Fruit fly (Drosophila melanogaster) whole organism, adult: ENCODE data around the gene Gr98c.

Experiments used
- CG11617 ChIP-seq: fragments of 200-800 bp; sonication (Bioruptor generic); optimal IDR thresholded peaks from 2 replicates; lab custom pipeline; 2017; ENCODE audit warnings: mild to moderate bottlenecking, missing biosample characterization, missing genetic modification reagents, missing genetic modification characterization
- CG12768 ChIP-seq: fragments of 200-800 bp; sonication (Bioruptor generic); optimal IDR thresholded peaks from 2 replicates; lab custom pipeline; 2017; ENCODE audit warnings: missing biosample characterization, missing genetic modification characterization, mild to moderate bottlenecking, moderate library complexity, missing genetic modification reagents
- CG14711 ChIP-seq: fragments of 200-800 bp; sonication (Bioruptor generic); optimal IDR thresholded peaks from 2 replicates; lab custom pipeline; 2018; ENCODE audit warnings: missing biosample characterization, mild to moderate bottlenecking, missing genetic modification characterization, moderate library complexity
- CG1620 ChIP-seq: fragments of 200-800 bp; sonication (Bioruptor generic); optimal IDR thresholded peaks from 2 replicates; lab custom pipeline; 2016; ENCODE audit warnings: missing biosample characterization, missing genetic modification characterization
- CG33017 ChIP-seq: fragments of 200-800 bp; sonication (Bioruptor generic); optimal IDR thresholded peaks from 2 replicates; lab custom pipeline; 2018; ENCODE audit warnings: missing biosample characterization, mild to moderate bottlenecking, missing genetic modification characterization, moderate library complexity
- CG5204 ChIP-seq: fragments of 200-800 bp; sonication (Bioruptor generic); optimal IDR thresholded peaks from 2 replicates; lab custom pipeline; 2016; ENCODE audit warnings: missing biosample characterization, missing genetic modification characterization
- CG7045 ChIP-seq: fragments of 200-800 bp; sonication (Bioruptor generic); optimal IDR thresholded peaks from 2 replicates; lab custom pipeline; 2017; ENCODE audit warnings: missing biosample characterization, mild to moderate bottlenecking, missing genetic modification characterization
- CG7101 ChIP-seq: fragments of 200-800 bp; sonication (Bioruptor generic); optimal IDR thresholded peaks from 2 replicates; lab custom pipeline; 2018; ENCODE audit warnings: missing biosample characterization, mild to moderate bottlenecking, missing genetic modification characterization, moderate library complexity
- Clk ChIP-seq: fragments of 200-800 bp; sonication (Bioruptor generic); optimal IDR thresholded peaks from 2 replicates; lab custom pipeline; 2017; ENCODE audit warnings: missing biosample characterization, missing genetic modification characterization
- Crg-1 ChIP-seq: fragments of 200-800 bp; sonication (Bioruptor generic); optimal IDR thresholded peaks from 2 replicates; lab custom pipeline; 2016; ENCODE audit warnings: missing biosample characterization, missing genetic modification characterization
- Hr96 ChIP-seq: fragments of 200-800 bp; sonication (Bioruptor generic); optimal IDR thresholded peaks from 2 replicates; lab custom pipeline; 2016; ENCODE audit warnings: missing biosample characterization, missing genetic modification characterization
- Mnt ChIP-seq: fragments of 200-800 bp; sonication (Bioruptor generic); optimal IDR thresholded peaks from 2 replicates; lab custom pipeline; 2016; ENCODE audit warnings: missing biosample characterization, mild to moderate bottlenecking, missing genetic modification characterization
- bab1 ChIP-seq: fragments of 200-800 bp; sonication (Bioruptor generic); optimal IDR thresholded peaks from 3 replicates; lab custom pipeline; 2019; ENCODE audit warnings: missing biosample characterization, mild to moderate bottlenecking, missing genetic modification characterization, moderate library complexity
- cic ChIP-seq: fragments of 200-800 bp; sonication (Bioruptor generic); optimal IDR thresholded peaks from 2 replicates; lab custom pipeline; 2017; ENCODE audit warnings: missing biosample characterization, mild to moderate bottlenecking, missing genetic modification characterization, moderate library complexity
- cnc ChIP-seq, 2 experiments: fragments of >200 bp; optimal IDR thresholded peaks; 2 replicates each; lab custom pipeline; 2017
- kay ChIP-seq: fragments of 200-800 bp; sonication (Bioruptor generic); peaks from one replicate; lab custom pipeline; 2016; ENCODE audit warnings: missing biosample characterization, missing genetic modification characterization, borderline replicate concordance
- ovo ChIP-seq: fragments of 200-800 bp; sonication (Bioruptor generic); optimal IDR thresholded peaks from 2 replicates; lab custom pipeline; 2016; ENCODE audit warnings: missing biosample characterization, missing genetic modification characterization
- pad ChIP-seq: fragments of 200-800 bp; sonication (Bioruptor generic); optimal IDR thresholded peaks from 3 replicates; lab custom pipeline; 2017; ENCODE audit warnings: missing biosample characterization, missing genetic modification characterization, mild to moderate bottlenecking, moderate library complexity, missing genetic modification reagents
- tj ChIP-seq: fragments of 200-800 bp; sonication (Bioruptor generic); optimal IDR thresholded peaks from 3 replicates; lab custom pipeline; 2017; ENCODE audit warnings: missing biosample characterization, mild to moderate bottlenecking, missing genetic modification characterization, moderate library complexity
- toe ChIP-seq: fragments of 200-800 bp; sonication (Bioruptor generic); optimal IDR thresholded peaks from 2 replicates; lab custom pipeline; 2016; ENCODE audit warnings: missing biosample characterization, missing genetic modification characterization

Gene Gr98c

dm6 chr3R:27581263-27581868 is 37.1 kb downstream of the Gr98c start:
- peak; percentile 25 for TF ChIP-seq Clk (GFP tag; lab: Kevin White, UChicago)
- TF ChIP-seq Hr96 (GFP tag; lab: Kevin White, UChicago): peak; percentile 66
- TF ChIP-seq tj: peak; percentile 32
- TF ChIP-seq CG11617 (GFP tag; lab: Kevin White, UChicago): peak; percentile 54
- TF ChIP-seq CG14711 (tag; lab: Kevin White, UChicago): peak; percentile 61
- TF ChIP-seq ovo (GFP tag; lab: Kevin White, UChicago): peak; percentile 3
- TF ChIP-seq CG7101 (tag; lab: Kevin White, UChicago): peak; percentile 79
- peak; percentile 97 for TF ChIP-seq cic
- TF ChIP-seq pad (GFP tag; lab: Kevin White, UChicago): peak; percentile 35
- no peak for TF ChIP-seq Crg-1 (GFP tag; lab: Kevin White, UChicago)
- TF ChIP-seq bab1: peak; percentile 31
- peak; percentile 89 for TF ChIP-seq CG33017
- peak; percentile 76 for TF ChIP-seq CG12768 (GFP tag; lab: Kevin White, UChicago)
- peak; percentile 84 for TF ChIP-seq Mnt
- TF ChIP-seq CG1620 (GFP tag; lab: Kevin White, UChicago): peak; percentile 18
- TF ChIP-seq CG5204 (GFP tag; lab: Kevin White, UChicago): peak; percentile 41
- peak; percentile 59 for TF ChIP-seq CG7045
- TF ChIP-seq kay (GFP tag; lab: Kevin White, UChicago): no peak
- TF ChIP-seq toe (GFP tag; lab: Kevin White, UChicago): peak; percentile 34
- no peak for TF ChIP-seq cnc (optimal IDR thresholded peaks at IDR 0.05; lab: Kevin White, UChicago)

DNA sequence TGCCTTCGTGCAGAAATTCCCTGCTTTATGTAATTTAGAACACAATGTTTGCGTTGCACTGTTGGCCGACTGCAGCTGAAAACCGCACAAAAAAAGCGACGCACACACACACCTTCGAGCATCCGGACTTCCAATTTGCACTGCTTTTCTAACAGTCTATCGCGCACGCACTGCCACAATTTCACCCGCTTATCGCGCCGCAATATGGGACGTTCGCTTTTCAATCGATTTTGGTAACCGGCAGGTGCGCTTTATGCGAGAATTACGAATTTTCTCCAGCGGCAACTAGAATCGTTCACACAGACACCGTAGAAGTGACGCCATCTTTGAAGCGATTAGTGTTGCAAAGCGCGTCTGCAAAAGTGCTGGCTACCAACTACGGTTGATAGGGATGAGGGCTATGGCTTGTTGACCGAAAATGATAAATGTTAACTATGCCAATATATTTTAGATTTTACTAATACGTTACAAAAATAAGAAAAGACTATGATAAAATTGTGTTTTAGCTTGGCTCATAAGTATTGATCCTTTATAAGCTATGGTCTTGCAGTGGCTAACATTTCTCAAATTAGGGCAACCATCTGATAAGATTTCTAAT is 37.7 kb downstream of the Gr98c start, which contains the start of gene wdb:
Gene wdb, minus strand, starts transcription at position 352 of the 598 bp plus-strand sequence.
- TF ChIP-seq kay (GFP tag; lab: Kevin White, UChicago): no peak
- peak; percentile 18 for TF ChIP-seq tj
- TF ChIP-seq ovo (GFP tag; lab: Kevin White, UChicago): no peak
- peak; percentile 23 for TF ChIP-seq CG33017
- peak; percentile 56 for TF ChIP-seq CG7045
- no peak for TF ChIP-seq cic
- peak; percentile 54 for TF ChIP-seq pad (GFP tag; lab: Kevin White, UChicago)
- peak; percentile 49 for TF ChIP-seq Hr96 (GFP tag; lab: Kevin White, UChicago)
- TF ChIP-seq CG7101 (tag; lab: Kevin White, UChicago): peak; percentile 72
- TF ChIP-seq Crg-1 (GFP tag; lab: Kevin White, UChicago): peak; percentile 62
- peak; percentile 81 for TF ChIP-seq toe (GFP tag; lab: Kevin White, UChicago)
- TF ChIP-seq Clk (GFP tag; lab: Kevin White, UChicago): peak; percentile 59
- TF ChIP-seq cnc (optimal IDR thresholded peaks at IDR 0.05; lab: Kevin White, UChicago): no peak
- TF ChIP-seq CG5204 (GFP tag; lab: Kevin White, UChicago): peak; percentile 68
- peak; percentile 53 for TF ChIP-seq CG11617 (GFP tag; lab: Kevin White, UChicago)
- TF ChIP-seq CG14711 (tag; lab: Kevin White, UChicago): peak; percentile 28
- peak; percentile 64 for TF ChIP-seq Mnt
- peak; percentile 75 for TF ChIP-seq CG12768 (GFP tag; lab: Kevin White, UChicago)
- no peak for TF ChIP-seq bab1
- TF ChIP-seq CG1620 (GFP tag; lab: Kevin White, UChicago): peak; percentile 91

dm6 chr3R:27582634-27583181 is 38.5 kb downstream of the Gr98c start, which contains the start of gene pins:
pins (plus strand) TSS chr3R:27582840.
- TF ChIP-seq CG33017 (no peak), ovo (GFP tag; lab: Kevin White, UChicago) (no peak), CG11617 (GFP tag; lab: Kevin White, UChicago) (no peak), CG7045 (no peak), cnc (optimal IDR thresholded peaks at IDR 0.05; lab: Kevin White, UChicago) (no peak), toe (GFP tag; lab: Kevin White, UChicago) (no peak), pad (GFP tag; lab: Kevin White, UChicago) (no peak), cic (no peak), CG14711 (tag; lab: Kevin White, UChicago) (no peak), CG5204 (GFP tag; lab: Kevin White, UChicago) (no peak), kay (GFP tag; lab: Kevin White, UChicago) (no peak), bab1 (no peak), Hr96 (GFP tag; lab: Kevin White, UChicago) (no peak)

dm6 chr3R:27593174-27593573 is 48.9 kb downstream of the Gr98c start:
- no peak for TF ChIP-seq ovo (GFP tag; lab: Kevin White, UChicago)
- TF ChIP-seq kay (GFP tag; lab: Kevin White, UChicago): no peak
- no peak for TF ChIP-seq pad (GFP tag; lab: Kevin White, UChicago)
- no peak for TF ChIP-seq Hr96 (GFP tag; lab: Kevin White, UChicago)
- TF ChIP-seq Clk (GFP tag; lab: Kevin White, UChicago): no peak

dm6 chr3R:27593580-27594187 is 49.4 kb downstream of the Gr98c start:
- TF ChIP-seq CG12768 (GFP tag; lab: Kevin White, UChicago) (no peak), kay (GFP tag; lab: Kevin White, UChicago) (no peak), CG1620 (GFP tag; lab: Kevin White, UChicago) (no peak), Crg-1 (GFP tag; lab: Kevin White, UChicago) (no peak), Hr96 (GFP tag; lab: Kevin White, UChicago) (no peak), CG7045 (no peak), CG33017 (no peak), CG5204 (GFP tag; lab: Kevin White, UChicago) (no peak), bab1 (no peak), ovo (GFP tag; lab: Kevin White, UChicago) (no peak), Clk (GFP tag; lab: Kevin White, UChicago) (no peak), tj (no peak), CG14711 (tag; lab: Kevin White, UChicago) (no peak), pad (GFP tag; lab: Kevin White, UChicago) (no peak)
